Worm (Caenorhabditis elegans): Measurements from ENCODE around the gene R07G3.8.

Gene R07G3.8

DNA sequence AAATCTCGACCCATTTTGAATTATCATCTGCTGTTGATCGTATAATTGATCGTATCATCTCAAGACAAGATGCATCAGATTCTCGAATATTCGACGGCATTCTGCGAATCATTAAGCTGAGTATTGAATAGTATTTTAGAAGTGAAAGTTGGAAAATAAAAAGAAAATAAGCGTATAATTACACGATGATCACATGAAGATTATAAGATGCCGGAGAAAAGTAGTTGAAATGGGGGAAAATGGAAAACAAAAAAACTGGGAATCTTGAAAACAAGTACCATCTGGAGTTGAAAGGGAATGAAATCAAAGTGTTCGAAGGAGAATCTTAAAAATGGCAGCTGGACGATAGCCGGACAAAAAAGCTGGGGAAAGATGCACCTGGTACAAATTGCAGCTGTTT, at the start of gene R07G3.8:
Gene R07G3.8, minus strand, starts transcription at position 101 of the 400 bp plus-strand sequence.
- no peak for TF ChIP-seq che-1 (tag; optimal IDR thresholded peaks at IDR 0.05)
- no peak for TF ChIP-seq sdc-2 (tag; optimal IDR thresholded peaks at IDR 0.05)
- TF ChIP-seq nhr-11 (tag; optimal IDR thresholded peaks at IDR 0.05), result no peak
- TF ChIP-seq odd-2 (tag; optimal IDR thresholded peaks at IDR 0.05), result no peak
- no peak for TF ChIP-seq K02D7.2 (tag; optimal IDR thresholded peaks at IDR 0.05)
- TF ChIP-seq hlh-30 (tag; optimal IDR thresholded peaks at IDR 0.05; ENCODE audit: insufficient read depth), result no peak
- no peak for TF ChIP-seq ceh-9 (tag; optimal IDR thresholded peaks at IDR 0.05)
- TF ChIP-seq ztf-16 (tag; optimal IDR thresholded peaks at IDR 0.05), result no peak
- no peak for TF ChIP-seq syd-9 (tag; optimal IDR thresholded peaks at IDR 0.05)
- TF ChIP-seq unc-55 (GFP tag; optimal IDR thresholded peaks at IDR 0.05), result no peak

ce11 chrII:7670039-7670438, 49.7 kb upstream of the R07G3.8 start:
- TF ChIP-seq ttx-3 (tag; optimal IDR thresholded peaks at IDR 0.05), result no peak
- TF ChIP-seq lin-11 (tag; optimal IDR thresholded peaks at IDR 0.05), result no peak
- no peak for TF ChIP-seq rnt-1 (tag; optimal IDR thresholded peaks at IDR 0.05)
- no peak for TF ChIP-seq madf-2 (tag; optimal IDR thresholded peaks at IDR 0.05)
- no peak for TF ChIP-seq ceh-31 (tag; optimal IDR thresholded peaks at IDR 0.05)
- no peak for TF ChIP-seq F13H6.1 (tag; optimal IDR thresholded peaks at IDR 0.05)
- no peak for TF ChIP-seq npax-4 (tag; optimal IDR thresholded peaks at IDR 0.05)
- no peak for TF ChIP-seq ceh-2 (tag; optimal IDR thresholded peaks at IDR 0.05)
- no peak for TF ChIP-seq gmeb-2 (tag; optimal IDR thresholded peaks at IDR 0.05)
- TF ChIP-seq fax-1 (tag; optimal IDR thresholded peaks at IDR 0.05), result no peak
- no peak for TF ChIP-seq pha-4 (tag; optimal IDR thresholded peaks at IDR 0.05)
- TF ChIP-seq zip-5 (tag; optimal IDR thresholded peaks at IDR 0.05), result no peak
- TF ChIP-seq hlh-8 (tag; optimal IDR thresholded peaks at IDR 0.05), result no peak
- TF ChIP-seq unc-55 (GFP tag; optimal IDR thresholded peaks at IDR 0.05), result no peak
- no peak for TF ChIP-seq eyg-1 (tag; optimal IDR thresholded peaks at IDR 0.05)
- no peak for TF ChIP-seq Y22D7AL.16 (tag; optimal IDR thresholded peaks at IDR 0.05)
- no peak for TF ChIP-seq ceh-24 (tag; optimal IDR thresholded peaks at IDR 0.05)
- TF ChIP-seq unc-42 (tag; optimal IDR thresholded peaks at IDR 0.05), result no peak

- TF ChIP-seq ceh-24 (tag; optimal IDR thresholded peaks at IDR 0.05) (no peak), ceh-34 (tag; optimal IDR thresholded peaks at IDR 0.05) (peak; percentile 35), nhr-232 (tag; optimal IDR thresholded peaks at IDR 0.05) (no peak), syd-9 (tag; optimal IDR thresholded peaks at IDR 0.05) (no peak), elt-2 (tag; optimal IDR thresholded peaks at IDR 0.05) (peak; percentile 35), hlh-8 (tag; optimal IDR thresholded peaks at IDR 0.05) (no peak), unc-42 (tag; optimal IDR thresholded peaks at IDR 0.05) (peak; percentile 57), nfya-1 (tag; optimal IDR thresholded peaks at IDR 0.05) (peak; percentile 59), ceh-31 (tag; optimal IDR thresholded peaks at IDR 0.05) (peak; percentile 50), tbx-2 (tag; optimal IDR thresholded peaks at IDR 0.05) (peak; percentile 62), rnt-1 (tag; optimal IDR thresholded peaks at IDR 0.05) (no peak), ahr-1 (tag; optimal IDR thresholded peaks at IDR 0.05) (no peak), pros-1 (tag; optimal IDR thresholded peaks at IDR 0.05) (no peak), pat-9 (tag; optimal IDR thresholded peaks at IDR 0.05) (no peak)
These were observed 49.1 kb upstream of the R07G3.8 start for ce11 chrII:7669409-7669808.

DNA sequence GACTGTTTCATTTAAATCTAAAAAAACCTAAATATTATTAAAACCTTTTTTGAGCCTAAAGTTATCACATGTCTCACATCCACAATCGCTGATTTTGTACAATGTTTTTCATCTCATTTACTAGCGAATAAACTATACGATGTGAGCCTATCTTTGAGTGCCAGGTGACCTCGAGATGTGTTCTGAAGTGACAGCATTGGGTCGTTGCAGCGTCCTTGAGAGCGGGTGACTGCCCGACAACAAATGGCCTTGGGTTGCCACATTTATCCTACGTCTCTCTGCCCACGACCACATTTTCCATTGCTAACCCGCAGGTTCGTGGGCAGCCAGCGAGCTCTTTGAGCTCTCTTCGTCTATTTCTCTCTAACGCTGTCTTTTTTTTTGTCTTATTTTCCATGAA, 46.7 kb upstream of the R07G3.8 start, which contains the start of gene lir-2:
Gene lir-2, plus strand, starts transcription at position 301 of the 400 bp plus-strand sequence.
- no peak for TF ChIP-seq nhr-11 (tag; optimal IDR thresholded peaks at IDR 0.05)
- no peak for TF ChIP-seq ama-1 (optimal IDR thresholded peaks at IDR 0.05)
- TF ChIP-seq elt-2 (tag; optimal IDR thresholded peaks at IDR 0.05), result no peak
- no peak for TF ChIP-seq ceh-30 (tag; optimal IDR thresholded peaks at IDR 0.05)
- no peak for TF ChIP-seq ceh-14 (tag; optimal IDR thresholded peaks at IDR 0.05)
- TF ChIP-seq sox-4 (tag; optimal IDR thresholded peaks at IDR 0.05), result no peak
- no peak for TF ChIP-seq pha-2 (tag; optimal IDR thresholded peaks at IDR 0.05)
- no peak for TF ChIP-seq fkh-10 (GFP tag; optimal IDR thresholded peaks at IDR 0.05)
- no peak for TF ChIP-seq unc-55 (GFP tag; optimal IDR thresholded peaks at IDR 0.05)
- no peak for TF ChIP-seq F13H6.1 (tag; optimal IDR thresholded peaks at IDR 0.05)
